Worm (Caenorhabditis elegans) whole organism, L1 larva: ENCODE results near the gene rha-2.

Source experiments
- lin-35 ChIP-seq, 2 experiments: fragments of 150-350 bp; optimal IDR thresholded peaks; 2 replicates each; lab custom pipeline; 2014; ENCODE audit warnings: missing biosample characterization in 2 of 2, missing genetic modification characterization in 2 of 2, missing genetic modification reagents in 2 of 2
- mep-1 ChIP-seq: fragments of 150-350 bp; optimal IDR thresholded peaks from 2 replicates; lab custom pipeline; 2014; ENCODE audit warnings: missing biosample characterization, missing genetic modification characterization
- nhr-237 ChIP-seq: fragments of 150-350 bp; optimal IDR thresholded peaks from 2 replicates; lab custom pipeline; 2014; ENCODE audit warnings: missing biosample characterization, missing genetic modification characterization
- nhr-77 ChIP-seq: fragments of 150-350 bp; optimal IDR thresholded peaks from 2 replicates; lab custom pipeline; 2014; ENCODE audit warnings: missing biosample characterization, missing genetic modification characterization
- snpc-4 ChIP-seq: fragments of 150-350 bp; optimal IDR thresholded peaks from 2 replicates; lab custom pipeline; 2014; ENCODE audit warnings: missing biosample characterization, missing genetic modification characterization
- swsn-7 ChIP-seq: sonication (generic microtip); optimal IDR thresholded peaks from 2 replicates; lab custom pipeline; 2016; ENCODE audit warnings: missing genetic modification characterization, missing compliant biosample characterization
- tbx-2 ChIP-seq: sonication (generic microtip); optimal IDR thresholded peaks from 2 replicates; lab custom pipeline; 2016; ENCODE audit warnings: missing genetic modification characterization, missing compliant biosample characterization
- ztf-4 ChIP-seq: fragments of 150-350 bp; optimal IDR thresholded peaks from 2 replicates; lab custom pipeline; 2014; ENCODE audit warnings: missing biosample characterization, missing genetic modification characterization

DNA sequence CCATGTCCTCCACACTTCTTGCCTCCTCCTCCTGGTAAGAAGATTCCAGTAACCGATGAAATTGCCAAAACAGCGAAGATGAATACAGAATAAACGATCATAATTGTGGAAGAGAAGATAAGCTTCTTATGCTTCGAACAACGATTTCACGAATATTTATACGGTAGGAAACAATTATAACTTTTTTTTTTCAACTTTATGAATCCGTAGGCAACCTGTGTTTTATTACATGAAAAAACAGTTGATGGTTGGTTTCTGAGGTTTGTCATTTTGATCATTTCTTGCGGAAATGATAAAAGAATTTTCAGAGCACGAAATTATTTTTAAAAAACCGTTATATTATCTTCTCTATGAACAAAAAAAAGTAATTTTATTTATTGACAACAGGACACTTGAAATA, 23.5 kb downstream of the rha-2 start, which contains the start of gene fipr-16:
- TF ChIP-seq mep-1 (no peak), nhr-77 (tag; lab: Kevin White, UChicago) (no peak), tbx-2 (no peak), nhr-237 (tag; lab: Kevin White, UChicago) (no peak), ztf-4 (tag; lab: Kevin White, UChicago) (no peak), swsn-7 (no peak), lin-35 (GFP tag; optimal IDR thresholded peaks at IDR 0.05; lab: Kevin White, UChicago) (no peak), snpc-4 (no peak)
